Fruit fly (Drosophila melanogaster) whole organism, embryonic: ENCODE results near the gene Cog1.

ENCODE experiments used
- Adf1 ChIP-seq: fragments of 200-800 bp; sonication (Bioruptor generic); IDR thresholded peaks from 2 replicates; pipeline ENCODE4 v1.3.6; 2022; ENCODE audit warnings: missing biosample characterization, missing genetic modification characterization
- B-H2 ChIP-seq: fragments of 200-800 bp; sonication (Bioruptor generic); optimal IDR thresholded peaks from 2 replicates; lab custom pipeline; 2018; ENCODE audit warnings: missing biosample characterization, mild to moderate bottlenecking, missing genetic modification characterization
- CG10147 ChIP-seq: fragments of 200-800 bp; sonication (Bioruptor generic); optimal IDR thresholded peaks from 2 replicates; lab custom pipeline; 2019; ENCODE audit warnings: missing biosample characterization, mild to moderate bottlenecking, missing genetic modification characterization, moderate library complexity
- CG10274 ChIP-seq: fragments of 200-800 bp; sonication (Bioruptor generic); optimal IDR thresholded peaks from 3 replicates; lab custom pipeline; 2017; ENCODE audit warnings: missing biosample characterization, mild to moderate bottlenecking, missing genetic modification characterization
- CG10462 ChIP-seq: fragments of 200-800 bp; sonication (Bioruptor generic); optimal IDR thresholded peaks from 2 replicates; lab custom pipeline; 2016; ENCODE audit warnings: missing biosample characterization, missing genetic modification characterization
- CG11560 ChIP-seq: fragments of 200-800 bp; sonication (Bioruptor generic); IDR thresholded peaks from 3 replicates; pipeline ENCODE4 v1.3.6; 2022; ENCODE audit warnings: missing biosample characterization, missing genetic modification characterization
- CG12659 ChIP-seq: fragments of 200-800 bp; sonication (Bioruptor generic); optimal IDR thresholded peaks from 3 replicates; lab custom pipeline; 2017; ENCODE audit warnings: mild to moderate bottlenecking, missing biosample characterization, missing genetic modification reagents, missing genetic modification characterization
- CG13287 ChIP-seq: fragments of 200-800 bp; sonication (Bioruptor generic); IDR thresholded peaks from 2 replicates; pipeline ENCODE4 v1.3.6; 2022; ENCODE audit warnings: missing biosample characterization, missing genetic modification characterization; ENCODE audit not compliant: partially characterized antibody
- CG15011 ChIP-seq: fragments of 200-800 bp; sonication (Bioruptor generic); optimal IDR thresholded peaks from 3 replicates; lab custom pipeline; 2018; ENCODE audit warnings: missing biosample characterization, mild to moderate bottlenecking, missing genetic modification characterization
- CG17186 ChIP-seq: fragments of 200-800 bp; sonication (Bioruptor generic); optimal IDR thresholded peaks from 3 replicates; lab custom pipeline; 2017; ENCODE audit warnings: missing biosample characterization, missing genetic modification reagents, missing genetic modification characterization
- CG17328 ChIP-seq: fragments of 200-800 bp; sonication (Bioruptor generic); IDR thresholded peaks from 2 replicates; pipeline ENCODE4 v1.3.6; 2022; ENCODE audit warnings: missing biosample characterization, missing genetic modification characterization
- CG18011 ChIP-seq: fragments of 200-800 bp; sonication (Bioruptor generic); optimal IDR thresholded peaks from 2 replicates; lab custom pipeline; 2017; ENCODE audit warnings: missing biosample characterization, missing genetic modification characterization, mild to moderate bottlenecking, moderate library complexity, missing genotype
- CG2199 ChIP-seq: fragments of 200-800 bp; sonication (Bioruptor generic); IDR thresholded peaks from 3 replicates; pipeline ENCODE4 v1.3.6; 2022; ENCODE audit warnings: missing biosample characterization, missing genetic modification characterization
- CG30403 ChIP-seq: fragments of 200-800 bp; sonication (Bioruptor generic); optimal IDR thresholded peaks from 3 replicates; lab custom pipeline; 2016; ENCODE audit warnings: missing biosample characterization, missing genetic modification characterization
- CG30431 ChIP-seq: fragments of 200-800 bp; sonication (Bioruptor generic); optimal IDR thresholded peaks from 2 replicates; lab custom pipeline; 2017; ENCODE audit warnings: missing biosample characterization, missing genetic modification characterization
- CG31224 ChIP-seq: fragments of 200-800 bp; sonication (Bioruptor generic); IDR thresholded peaks from 2 replicates; pipeline ENCODE4 v1.3.6; 2022; ENCODE audit warnings: missing biosample characterization, missing genetic modification characterization
- CG32772 ChIP-seq: fragments of 200-800 bp; sonication (Bioruptor generic); IDR thresholded peaks from 2 replicates; pipeline ENCODE4 v1.3.6; 2022; ENCODE audit warnings: missing biosample characterization, missing genetic modification characterization
- CG4328 ChIP-seq: fragments of 200-800 bp; sonication (Bioruptor generic); optimal IDR thresholded peaks from 3 replicates; lab custom pipeline; 2017; ENCODE audit warnings: missing biosample characterization, missing genetic modification reagents, missing genetic modification characterization
- CG4617 ChIP-seq: fragments of 200-800 bp; sonication (Bioruptor generic); optimal IDR thresholded peaks from 3 replicates; lab custom pipeline; 2016; ENCODE audit warnings: missing biosample characterization, missing genetic modification characterization, borderline replicate concordance
- CG5953 ChIP-seq: fragments of 200-800 bp; sonication (Bioruptor generic); IDR thresholded peaks from 2 replicates; pipeline ENCODE4 v1.3.6; 2022; ENCODE audit warnings: missing biosample characterization, missing genetic modification characterization
- CG6254 ChIP-seq: fragments of 200-800 bp; sonication (Bioruptor generic); optimal IDR thresholded peaks from 3 replicates; lab custom pipeline; 2017; ENCODE audit warnings: mild to moderate bottlenecking, missing biosample characterization, missing genetic modification reagents, missing genetic modification characterization
- CG7839 ChIP-seq: fragments of 200-800 bp; sonication (Bioruptor generic); optimal IDR thresholded peaks from 3 replicates; lab custom pipeline; 2018; ENCODE audit warnings: missing biosample characterization, mild to moderate bottlenecking, missing genetic modification characterization, moderate library complexity
- CG8944 ChIP-seq: fragments of 200-800 bp; sonication (Bioruptor generic); optimal IDR thresholded peaks from 3 replicates; lab custom pipeline; 2016; ENCODE audit warnings: missing biosample characterization, missing genetic modification characterization
- CG9797 ChIP-seq: fragments of 200-800 bp; sonication (Bioruptor generic); optimal IDR thresholded peaks from 3 replicates; lab custom pipeline; 2018; ENCODE audit warnings: missing biosample characterization, mild to moderate bottlenecking, missing genetic modification characterization
- Dek ChIP-seq: fragments of 200-800 bp; sonication (Bioruptor generic); optimal IDR thresholded peaks from 3 replicates; lab custom pipeline; 2019; ENCODE audit warnings: missing biosample characterization, mild to moderate bottlenecking, missing genetic modification characterization, moderate library complexity
- Elba2 ChIP-seq: fragments of 200-800 bp; sonication (Bioruptor generic); optimal IDR thresholded peaks from 3 replicates; lab custom pipeline; 2016; ENCODE audit warnings: missing biosample characterization, missing genetic modification characterization
- HLH54F ChIP-seq: fragments of 200-800 bp; sonication (Bioruptor generic); optimal IDR thresholded peaks from 3 replicates; lab custom pipeline; 2016; ENCODE audit warnings: missing biosample characterization, missing genetic modification characterization
- Hand ChIP-seq: fragments of 200-800 bp; sonication (Bioruptor generic); optimal IDR thresholded peaks from 2 replicates; lab custom pipeline; 2017; ENCODE audit warnings: mild to moderate bottlenecking, missing biosample characterization, missing genetic modification reagents, missing genetic modification characterization
- HmgD ChIP-seq: fragments of 200-800 bp; sonication (Bioruptor generic); optimal IDR thresholded peaks from 3 replicates; lab custom pipeline; 2016; ENCODE audit warnings: missing biosample characterization, missing genetic modification characterization
- Nf-YA ChIP-seq: fragments of 200-800 bp; sonication (Bioruptor generic); IDR thresholded peaks from 2 replicates; pipeline ENCODE4 v1.3.6; 2022; ENCODE audit warnings: missing biosample characterization, missing genetic modification characterization
- Oli ChIP-seq: fragments of 200-800 bp; sonication (Bioruptor generic); optimal IDR thresholded peaks from 2 replicates; lab custom pipeline; 2018; ENCODE audit warnings: missing biosample characterization, mild to moderate bottlenecking, missing genetic modification characterization, moderate library complexity
- Tbp ChIP-seq: fragments of >200 bp; optimal IDR thresholded peaks from 2 replicates; lab custom pipeline; 2018; ENCODE audit warnings: missing biosample characterization, missing genetic modification characterization
- br ChIP-seq: fragments of >200 bp; optimal IDR thresholded peaks from 2 replicates; lab custom pipeline; 2017
- cg ChIP-seq: fragments of 200-800 bp; sonication (Bioruptor generic); optimal IDR thresholded peaks from 3 replicates; lab custom pipeline; 2019; ENCODE audit warnings: missing biosample characterization, mild to moderate bottlenecking, missing genetic modification characterization, moderate library complexity
- crp ChIP-seq, 2 experiments: fragments of 200-800 bp; sonication (Bioruptor generic); optimal IDR thresholded peaks; 2 replicates in 1 of 2; 3 replicates in 1 of 2; lab custom pipeline; 2017; ENCODE audit warnings: missing biosample characterization in 2 of 2, missing genetic modification characterization in 2 of 2, mild to moderate bottlenecking in 1 of 2, moderate library complexity in 1 of 2
- dmrt99B ChIP-seq: fragments of 200-800 bp; sonication (Bioruptor generic); optimal IDR thresholded peaks from 2 replicates; lab custom pipeline; 2018; ENCODE audit warnings: missing biosample characterization, mild to moderate bottlenecking, missing genetic modification characterization, moderate library complexity
- dpn ChIP-seq, 2 experiments: fragments of 200-800 bp; sonication (Bioruptor generic); optimal IDR thresholded peaks; 3 replicates each; lab custom pipeline; 2016; ENCODE audit warnings: missing biosample characterization in 2 of 2, missing genetic modification characterization in 2 of 2
- ems ChIP-seq: fragments of 200-800 bp; sonication (Bioruptor generic); optimal IDR thresholded peaks from 3 replicates; lab custom pipeline; 2016; ENCODE audit warnings: missing biosample characterization, missing genetic modification characterization
- insv ChIP-seq, 2 experiments: fragments of 200-800 bp; sonication (Bioruptor generic); optimal IDR thresholded peaks; 3 replicates each; lab custom pipeline; 2016 to 2018; ENCODE audit warnings: missing biosample characterization in 2 of 2, missing genetic modification characterization in 2 of 2
- ken ChIP-seq: fragments of 200-800 bp; sonication (Bioruptor generic); IDR thresholded peaks from 3 replicates; pipeline ENCODE4 v1.3.6; 2022; ENCODE audit warnings: missing biosample characterization, missing genetic modification characterization
- lov ChIP-seq, 2 experiments: fragments of 200-800 bp in 1 of 2; fragments of >200 bp in 1 of 2; sonication (Bioruptor generic) in 1 of 2; IDR thresholded peaks in 1 of 2; optimal IDR thresholded peaks in 1 of 2; 2 replicates in 1 of 2; 3 replicates in 1 of 2; pipeline versions ENCODE4 v1.3.6 to Lab custom; 2017 to 2022; ENCODE audit warnings: missing biosample characterization in 1 of 2, missing genetic modification characterization in 1 of 2
- maf-S ChIP-seq: fragments of 200-800 bp; sonication (Bioruptor generic); optimal IDR thresholded peaks from 2 replicates; lab custom pipeline; 2016; ENCODE audit warnings: missing biosample characterization, missing genetic modification characterization
- mam ChIP-seq: fragments of 200-800 bp; sonication (Bioruptor generic); optimal IDR thresholded peaks from 3 replicates; lab custom pipeline; 2016; ENCODE audit warnings: missing biosample characterization, missing genetic modification characterization
- nmo ChIP-seq: fragments of 200-800 bp; sonication (Bioruptor generic); optimal IDR thresholded peaks from 2 replicates; lab custom pipeline; 2018; ENCODE audit warnings: missing biosample characterization, mild to moderate bottlenecking, missing genetic modification characterization, moderate library complexity
- ranshi ChIP-seq: fragments of 200-800 bp; sonication (Bioruptor generic); IDR thresholded peaks from 2 replicates; pipeline ENCODE4 v1.3.6; 2022; ENCODE audit warnings: missing biosample characterization, missing genetic modification characterization
- scrt ChIP-seq: fragments of 200-800 bp; sonication (Bioruptor generic); optimal IDR thresholded peaks from 2 replicates; lab custom pipeline; 2018; ENCODE audit warnings: missing biosample characterization, mild to moderate bottlenecking, missing genetic modification characterization, moderate library complexity
- sima ChIP-seq: fragments of 200-800 bp; sonication (Bioruptor generic); optimal IDR thresholded peaks from 2 replicates; lab custom pipeline; 2016; ENCODE audit warnings: missing biosample characterization, missing genetic modification characterization
- sob ChIP-seq: fragments of 200-800 bp; sonication (Bioruptor generic); IDR thresholded peaks from 2 replicates; pipeline ENCODE4 v1.3.6; 2022; ENCODE audit warnings: missing biosample characterization, missing genetic modification characterization
- sr ChIP-seq: fragments of 200-800 bp; sonication (Bioruptor generic); IDR thresholded peaks from 3 replicates; pipeline ENCODE4 v1.3.6; 2022; ENCODE audit warnings: missing biosample characterization, missing genetic modification characterization
- stc ChIP-seq: fragments of 200-800 bp; sonication (Bioruptor generic); IDR thresholded peaks from 2 replicates; pipeline ENCODE4 v1.3.6; 2022; ENCODE audit warnings: missing biosample characterization, missing genetic modification characterization
- zfh1 ChIP-seq: fragments of 200-800 bp; sonication (Bioruptor generic); IDR thresholded peaks from 3 replicates; pipeline ENCODE4 v1.3.6; 2022; ENCODE audit warnings: missing biosample characterization, missing genetic modification characterization

Cog1 gene

dm6 chr3R:12244468-12245060, 25.1 kb upstream of the Cog1 start (continued):
- TF ChIP-seq CG2199 (GFP tag; lab: Robert Waterston, UW) = peak; percentile 87; the same call in 2 of the 3 replicates
- no peak for TF ChIP-seq CG30431 (GFP tag; lab: Kevin White, UChicago)
- TF ChIP-seq crp (GFP tag; optimal IDR thresholded peaks at IDR 0.05; lab: Kevin White, UChicago) = no peak
- no peak for TF ChIP-seq CG15011
- no peak for TF ChIP-seq HLH54F (GFP tag; lab: Kevin White, UChicago)
- no peak for TF ChIP-seq stc (GFP tag; lab: Robert Waterston, UW)
- TF ChIP-seq dpn (GFP tag; optimal IDR thresholded peaks at IDR 0.05; lab: Kevin White, UChicago) = no peak
- TF ChIP-seq CG10147 (GFP tag; lab: Kevin White, UChicago) = no peak
- TF ChIP-seq ken (GFP tag; lab: Robert Waterston, UW) = no peak
- no peak for TF ChIP-seq CG17186 (GFP tag; lab: Kevin White, UChicago)
- TF ChIP-seq cg (GFP tag; lab: Kevin White, UChicago) = peak; percentile 65
- TF ChIP-seq CG9797 = no peak
- no peak for TF ChIP-seq sob (GFP tag; lab: Robert Waterston, UW)
- TF ChIP-seq scrt (GFP tag; lab: Kevin White, UChicago) = no peak
- no peak for TF ChIP-seq CG18011
- no peak for TF ChIP-seq ems (GFP tag; lab: Kevin White, UChicago)
- TF ChIP-seq CG4617 (GFP tag; lab: Kevin White, UChicago) = no peak
- no peak for TF ChIP-seq Oli
- TF ChIP-seq Dek (tag; lab: Kevin White, UChicago) = no peak
- TF ChIP-seq zfh1 = no peak
- no peak for TF ChIP-seq mam (GFP tag; lab: Kevin White, UChicago)
- no peak for TF ChIP-seq ranshi (GFP tag; lab: Robert Waterston, UW)
- no peak for TF ChIP-seq CG30403
- TF ChIP-seq dmrt99B (tag; lab: Kevin White, UChicago) = no peak
- TF ChIP-seq CG7839 (tag; lab: Kevin White, UChicago) = no peak
- no peak for TF ChIP-seq Hand (GFP tag; lab: Kevin White, UChicago)
- TF ChIP-seq CG32772 = no peak
- no peak for TF ChIP-seq CG6254 (GFP tag; lab: Kevin White, UChicago)
- peak in 1 of 2 experiments; percentile 63 for TF ChIP-seq insv (GFP tag; optimal IDR thresholded peaks at IDR 0.05; lab: Kevin White, UChicago)
- no peak for TF ChIP-seq lov (optimal IDR thresholded peaks at IDR 0.05; lab: Kevin White, UChicago)
- no peak for TF ChIP-seq lov (GFP tag; IDR thresholded peaks at IDR 0.05; lab: Robert Waterston, UW)
- no peak for TF ChIP-seq CG31224
- TF ChIP-seq sr (GFP tag; lab: Robert Waterston, UW) = no peak
- peak; percentile 13; the same call in 1 of the 2 replicates for TF ChIP-seq CG13287 (GFP tag; lab: Robert Waterston, UW)
- no peak for TF ChIP-seq CG11560 (tag; lab: Robert Waterston, UW)
- peak; percentile 37; the same call in 1 of the 2 replicates for TF ChIP-seq Adf1 (GFP tag; lab: Robert Waterston, UW)
- TF ChIP-seq CG5953 (GFP tag; lab: Robert Waterston, UW) = no peak
- no peak for TF ChIP-seq Tbp (GFP tag; lab: Kevin White, UChicago)
- TF ChIP-seq CG8944 (GFP tag; lab: Kevin White, UChicago) = no peak
- peak; percentile 91 for TF ChIP-seq Nf-YA (GFP tag; lab: Robert Waterston, UW)
- TF ChIP-seq CG4328 (GFP tag; lab: Kevin White, UChicago) = no peak
- TF ChIP-seq CG17328 = no peak
- TF ChIP-seq CG12659 (GFP tag; lab: Kevin White, UChicago) = no peak
- TF ChIP-seq B-H2 (GFP tag; lab: Kevin White, UChicago) = no peak
- no peak for TF ChIP-seq CG10462 (GFP tag; lab: Kevin White, UChicago)
- no peak for TF ChIP-seq br (lab: Kevin White, UChicago)
- TF ChIP-seq maf-S (GFP tag; lab: Kevin White, UChicago) = no peak
- no peak for TF ChIP-seq HmgD (GFP tag; lab: Kevin White, UChicago)
- no peak for TF ChIP-seq CG10274 (GFP tag; lab: Kevin White, UChicago)
- TF ChIP-seq sima (GFP tag; lab: Kevin White, UChicago) = no peak
- TF ChIP-seq Elba2 (GFP tag; lab: Kevin White, UChicago) = no peak
- TF ChIP-seq nmo (GFP tag; lab: Kevin White, UChicago) = no peak
